Worm (Caenorhabditis elegans) whole organism, midembryonic: Measurements from ENCODE around the gene C09G5.14.

Experiments used
- T22C8.4 ChIP-seq: fragments of 200-800 bp; sonication (Bioruptor generic); IDR thresholded peaks from 2 replicates; pipeline ENCODE4 v1.3.6; 2022; ENCODE audit warnings: missing genetic modification characterization, missing compliant biosample characterization
- cog-1 ChIP-seq: sonication (generic microtip); optimal IDR thresholded peaks from 2 replicates; lab custom pipeline; 2016; ENCODE audit warnings: missing genetic modification characterization, missing compliant biosample characterization
- flt-1 ChIP-seq: fragments of 200-800 bp; sonication (Bioruptor generic); IDR thresholded peaks from 2 replicates; pipeline ENCODE4 v1.3.6; 2022; ENCODE audit warnings: missing genetic modification characterization, missing compliant biosample characterization
- klf-2 ChIP-seq: fragments of 200-800 bp; sonication (Bioruptor generic); conservative IDR thresholded peaks from 2 replicates; pipeline ENCODE4 v1.3.6; 2022; ENCODE audit warnings: missing genetic modification reagents, missing genetic modification characterization, missing compliant biosample characterization
- med-1 ChIP-seq: sonication (generic microtip); optimal IDR thresholded peaks from 2 replicates; lab custom pipeline; 2017; ENCODE audit warnings: missing genetic modification characterization, mild to moderate bottlenecking, missing compliant biosample characterization, antibody characterized with exemption, missing genetic modification reagents; ENCODE audit not compliant: insufficient read depth
- ref-1 ChIP-seq: fragments of 200-800 bp; sonication (Bioruptor generic); conservative IDR thresholded peaks from 2 replicates; pipeline ENCODE4 v1.3.6; 2022; ENCODE audit warnings: missing genetic modification reagents, missing genetic modification characterization, missing compliant biosample characterization
- tab-1 ChIP-seq: fragments of 200-800 bp; sonication (Bioruptor generic); IDR thresholded peaks from 2 replicates; pipeline ENCODE4 v1.3.6; 2022; ENCODE audit warnings: missing genetic modification characterization, missing compliant biosample characterization
- ztf-23 ChIP-seq: fragments of 200-800 bp; sonication (Bioruptor generic); IDR thresholded peaks from 2 replicates; pipeline ENCODE4 v1.3.6; 2022; ENCODE audit warnings: missing genetic modification reagents, missing genetic modification characterization, missing compliant biosample characterization
- ztf-29 ChIP-seq: fragments of 200-800 bp; sonication (Bioruptor generic); IDR thresholded peaks from 2 replicates; pipeline ENCODE4 v1.3.6; 2022; ENCODE audit warnings: missing genetic modification reagents, missing genetic modification characterization, missing compliant biosample characterization

Gene C09G5.14

ce11 chrII:10707439-10708096, 15.4 kb downstream of the C09G5.14 start:
- TF ChIP-seq med-1 (GFP tag; lab: Kevin White, UChicago) (no peak), ref-1 (GFP tag; lab: Robert Waterston, UW) (no peak), cog-1 (tag; lab: Kevin White, UChicago) (no peak), ztf-23 (GFP tag; lab: Robert Waterston, UW) (no peak), flt-1 (GFP tag; lab: Robert Waterston, UW) (no peak), ztf-29 (GFP tag; lab: Robert Waterston, UW) (no peak), tab-1 (GFP tag; lab: Robert Waterston, UW) (no peak), klf-2 (no peak)

- TF ChIP-seq T22C8.4 (GFP tag; lab: Robert Waterston, UW) (no peak), ztf-23 (GFP tag; lab: Robert Waterston, UW) (no peak), flt-1 (GFP tag; lab: Robert Waterston, UW) (no peak), ref-1 (GFP tag; lab: Robert Waterston, UW) (no peak), med-1 (GFP tag; lab: Kevin White, UChicago) (no peak), ztf-29 (GFP tag; lab: Robert Waterston, UW) (no peak)
These were observed 16.1 kb downstream of the C09G5.14 start, which contains the start of gene col-80 for ce11 chrII:10706901-10707300. Gene col-80, plus strand, starts transcription at chrII:10707201.

ce11 chrII:10706038-10706437, 16.9 kb downstream of the C09G5.14 start:
- TF ChIP-seq klf-2 (no peak), ztf-23 (GFP tag; lab: Robert Waterston, UW) (no peak), ztf-29 (GFP tag; lab: Robert Waterston, UW) (no peak), med-1 (GFP tag; lab: Kevin White, UChicago) (no peak), flt-1 (GFP tag; lab: Robert Waterston, UW) (no peak), T22C8.4 (GFP tag; lab: Robert Waterston, UW) (no peak), ref-1 (GFP tag; lab: Robert Waterston, UW) (no peak), cog-1 (tag; lab: Kevin White, UChicago) (no peak), tab-1 (GFP tag; lab: Robert Waterston, UW) (no peak)

ce11 chrII:10705347-10705996, 17.5 kb downstream of the C09G5.14 start:
- TF ChIP-seq T22C8.4 (GFP tag; lab: Robert Waterston, UW): no peak
- no peak for TF ChIP-seq med-1 (GFP tag; lab: Kevin White, UChicago)
- no peak for TF ChIP-seq tab-1 (GFP tag; lab: Robert Waterston, UW)
- no peak for TF ChIP-seq flt-1 (GFP tag; lab: Robert Waterston, UW)
- no peak for TF ChIP-seq ztf-29 (GFP tag; lab: Robert Waterston, UW)
- no peak for TF ChIP-seq klf-2
- no peak for TF ChIP-seq cog-1 (tag; lab: Kevin White, UChicago)
- no peak for TF ChIP-seq ref-1 (GFP tag; lab: Robert Waterston, UW)
- TF ChIP-seq ztf-23 (GFP tag; lab: Robert Waterston, UW): no peak

DNA sequence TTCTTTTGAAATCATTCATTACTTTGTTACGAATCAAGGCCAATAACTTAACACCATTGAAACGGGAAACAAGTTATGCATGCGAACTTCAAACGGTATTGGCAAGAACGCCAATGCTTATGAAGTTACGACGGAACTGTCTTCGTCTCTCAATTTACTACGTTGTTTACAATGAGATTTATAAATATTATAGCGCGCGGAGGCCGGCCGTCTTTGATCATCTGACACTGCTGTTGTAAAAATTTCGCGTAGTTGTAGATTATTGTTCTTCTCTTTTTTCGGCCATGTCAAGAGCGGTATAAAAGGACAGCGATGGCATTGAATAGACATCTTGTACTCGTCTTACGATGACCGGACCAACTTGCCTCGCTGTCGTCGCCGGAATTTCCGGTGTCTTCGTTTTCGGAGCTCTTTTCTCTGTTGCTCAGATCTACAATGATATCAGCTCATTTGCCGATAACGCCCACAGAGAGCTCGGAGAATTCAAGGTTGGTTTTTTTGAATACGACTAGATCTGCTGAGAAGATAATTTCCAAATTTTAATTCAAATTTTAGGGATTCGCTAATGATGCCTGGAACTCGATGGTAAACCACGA, 18.3 kb downstream of the C09G5.14 start, which contains the start of gene col-39:
Gene col-39, plus strand, starts transcription at position 342 of the 596 bp plus-strand sequence.
- no peak for TF ChIP-seq med-1 (GFP tag; lab: Kevin White, UChicago)
- TF ChIP-seq T22C8.4 (GFP tag; lab: Robert Waterston, UW): no peak
- no peak for TF ChIP-seq ztf-29 (GFP tag; lab: Robert Waterston, UW)
- no peak for TF ChIP-seq ref-1 (GFP tag; lab: Robert Waterston, UW)
- no peak for TF ChIP-seq ztf-23 (GFP tag; lab: Robert Waterston, UW)
- TF ChIP-seq tab-1 (GFP tag; lab: Robert Waterston, UW): no peak
- TF ChIP-seq flt-1 (GFP tag; lab: Robert Waterston, UW): no peak
- no peak for TF ChIP-seq klf-2
- no peak for TF ChIP-seq cog-1 (tag; lab: Kevin White, UChicago)

DNA sequence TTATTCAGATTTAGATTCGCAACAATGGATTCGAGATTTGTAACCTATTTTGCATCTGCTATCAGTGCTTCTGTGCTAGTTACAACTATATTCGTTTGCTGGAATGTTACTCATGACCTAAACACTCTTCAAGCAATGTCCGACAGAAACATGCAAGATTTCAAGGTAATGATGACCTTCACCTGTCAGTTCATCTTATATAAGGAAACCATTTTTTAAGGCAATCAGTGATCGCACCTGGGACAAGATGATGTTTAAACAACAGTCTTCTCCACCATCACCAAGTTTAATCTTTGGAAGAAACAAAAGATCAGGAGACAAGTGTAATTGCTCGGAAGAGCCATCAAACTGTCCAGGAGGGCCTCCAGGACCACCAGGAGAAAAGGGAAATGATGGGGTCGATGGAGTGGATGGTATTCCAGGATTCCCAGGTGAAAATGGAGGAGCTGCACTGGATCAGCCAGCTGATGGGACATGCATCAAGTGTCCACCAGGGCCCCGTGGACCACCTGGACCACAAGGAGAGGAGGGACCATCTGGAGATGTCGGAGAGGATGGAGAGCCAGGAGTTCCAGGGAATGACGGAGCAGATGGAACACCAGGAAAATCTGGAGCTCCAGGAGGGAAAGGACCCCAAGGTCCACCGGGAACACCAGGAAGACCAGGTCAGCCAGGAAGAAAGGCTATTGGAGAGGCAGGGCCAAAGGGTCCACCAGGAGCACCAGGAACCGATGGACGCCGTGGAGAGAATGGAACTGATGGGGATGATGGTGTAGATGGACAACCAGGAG, 19.2 kb downstream of the C09G5.14 start, which contains the start of gene col-79:
Gene col-79, plus strand, starts transcription at position 20 of the 791 bp plus-strand sequence.
- TF ChIP-seq ztf-23 (GFP tag; lab: Robert Waterston, UW) (0 out of 2 replicates have a peak, but pooled peaks have one; percentile 23), med-1 (GFP tag; lab: Kevin White, UChicago) (no peak)

- TF ChIP-seq ztf-23 (GFP tag; lab: Robert Waterston, UW) (no peak), cog-1 (tag; lab: Kevin White, UChicago) (no peak), ref-1 (GFP tag; lab: Robert Waterston, UW) (no peak), T22C8.4 (GFP tag; lab: Robert Waterston, UW) (no peak), ztf-29 (GFP tag; lab: Robert Waterston, UW) (no peak), tab-1 (GFP tag; lab: Robert Waterston, UW) (no peak), flt-1 (GFP tag; lab: Robert Waterston, UW) (no peak), med-1 (GFP tag; lab: Kevin White, UChicago) (no peak), klf-2 (no peak)
These were observed 26.9 kb downstream of the C09G5.14 start for ce11 chrII:10696060-10696459.

DNA sequence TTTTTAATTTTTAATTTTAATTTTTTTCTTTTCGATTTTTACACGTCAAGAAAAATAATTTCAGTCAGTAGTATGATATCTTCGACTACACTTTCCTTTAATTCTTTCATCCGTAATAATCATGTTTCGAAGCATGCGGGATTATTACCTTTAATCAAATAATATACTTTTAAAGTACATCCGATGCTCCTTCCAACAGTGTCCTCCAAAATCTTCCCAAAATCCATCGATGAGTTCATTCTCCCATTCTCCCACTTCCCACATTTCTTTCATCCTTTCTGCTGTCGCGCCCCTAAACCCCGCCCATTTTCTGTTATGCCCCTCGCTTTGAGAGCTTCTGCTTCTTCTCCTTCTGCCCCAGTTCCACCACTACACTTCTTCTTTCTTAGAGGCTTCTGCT, 28.3 kb downstream of the C09G5.14 start, which contains the start of gene lgc-57:
Gene lgc-57, plus strand, starts transcription at position 301 of the 400 bp plus-strand sequence.
- TF ChIP-seq ztf-29 (GFP tag; lab: Robert Waterston, UW) (no peak), cog-1 (tag; lab: Kevin White, UChicago) (no peak), ztf-23 (GFP tag; lab: Robert Waterston, UW) (no peak), tab-1 (GFP tag; lab: Robert Waterston, UW) (no peak), flt-1 (GFP tag; lab: Robert Waterston, UW) (no peak), med-1 (GFP tag; lab: Kevin White, UChicago) (no peak), ref-1 (GFP tag; lab: Robert Waterston, UW) (no peak), klf-2 (no peak), T22C8.4 (GFP tag; lab: Robert Waterston, UW) (no peak)
